Fruit fly (Drosophila melanogaster) whole organism, wandering third instar larva: Measurements from ENCODE around the gene CG7299.

ENCODE experiments used
- Abd-B ChIP-seq: fragments of >200 bp; optimal IDR thresholded peaks from 2 replicates; lab custom pipeline; 2017; ENCODE audit warnings: missing biosample characterization, missing genetic modification characterization
- CrebA ChIP-seq: fragments of 200-800 bp; sonication (Bioruptor generic); optimal IDR thresholded peaks from 2 replicates; lab custom pipeline; 2016; ENCODE audit warnings: missing biosample characterization, mild to moderate bottlenecking, missing genetic modification characterization, borderline replicate concordance
- GATAd ChIP-seq: sonication (Bioruptor generic); optimal IDR thresholded peaks from 2 replicates; lab custom pipeline; 2016; ENCODE audit warnings: missing biosample characterization, missing genetic modification characterization
- HLH106 ChIP-seq: fragments of 200-800 bp; optimal IDR thresholded peaks from 3 replicates; lab custom pipeline; 2019; ENCODE audit warnings: missing biosample characterization, mild to moderate bottlenecking, missing genetic modification characterization, moderate library complexity
- Hr78 ChIP-seq: fragments of >200 bp; optimal IDR thresholded peaks from 2 replicates; lab custom pipeline; 2017; ENCODE audit warnings: missing biosample characterization, missing genetic modification characterization
- OdsH ChIP-seq: fragments of 200-800 bp; sonication (Bioruptor generic); optimal IDR thresholded peaks from 2 replicates; lab custom pipeline; 2016; ENCODE audit warnings: missing biosample characterization, mild to moderate bottlenecking, missing genetic modification characterization
- br ChIP-seq: fragments of 200-800 bp; sonication (Bioruptor generic); optimal IDR thresholded peaks from 2 replicates; lab custom pipeline; 2016; ENCODE audit warnings: missing biosample characterization, missing genetic modification characterization
- dmrt93B ChIP-seq: fragments of 200-800 bp; sonication (Bioruptor generic); optimal IDR thresholded peaks from 2 replicates; lab custom pipeline; 2018; ENCODE audit warnings: missing biosample characterization, mild to moderate bottlenecking, missing genetic modification characterization
- psq ChIP-seq: fragments of 200-800 bp; sonication (Bioruptor generic); optimal IDR thresholded peaks from 3 replicates; lab custom pipeline; 2017; ENCODE audit warnings: missing biosample characterization, mild to moderate bottlenecking, missing genetic modification characterization, moderate library complexity
- usp ChIP-seq: fragments of >200 bp; optimal IDR thresholded peaks from 2 replicates; lab custom pipeline; 2017; ENCODE audit warnings: missing biosample characterization, missing genetic modification characterization

dm6 chr2L:10671530-10671929 is 12.7 kb downstream of the CG7299 start:
- no peak for TF ChIP-seq CrebA
- TF ChIP-seq usp (GFP tag; lab: Kevin White, UChicago) = no peak
- TF ChIP-seq Abd-B (GFP tag; lab: Kevin White, UChicago) = no peak
- TF ChIP-seq OdsH (GFP tag; lab: Kevin White, UChicago) = no peak
- no peak for TF ChIP-seq HLH106 (tag; lab: Kevin White, UChicago)
- TF ChIP-seq br (GFP tag; lab: Kevin White, UChicago) = no peak
- TF ChIP-seq psq = no peak
- no peak for TF ChIP-seq dmrt93B
- TF ChIP-seq Hr78 (GFP tag; lab: Kevin White, UChicago) = no peak
- no peak for TF ChIP-seq GATAd (GFP tag; lab: Kevin White, UChicago)
